Fruit fly (Drosophila melanogaster): Measurements from ENCODE around the gene CG4907.
A peak's percentile ranks its signal among the peaks of the same experiment; 100 is the strongest.

Gene CG4907

DNA sequence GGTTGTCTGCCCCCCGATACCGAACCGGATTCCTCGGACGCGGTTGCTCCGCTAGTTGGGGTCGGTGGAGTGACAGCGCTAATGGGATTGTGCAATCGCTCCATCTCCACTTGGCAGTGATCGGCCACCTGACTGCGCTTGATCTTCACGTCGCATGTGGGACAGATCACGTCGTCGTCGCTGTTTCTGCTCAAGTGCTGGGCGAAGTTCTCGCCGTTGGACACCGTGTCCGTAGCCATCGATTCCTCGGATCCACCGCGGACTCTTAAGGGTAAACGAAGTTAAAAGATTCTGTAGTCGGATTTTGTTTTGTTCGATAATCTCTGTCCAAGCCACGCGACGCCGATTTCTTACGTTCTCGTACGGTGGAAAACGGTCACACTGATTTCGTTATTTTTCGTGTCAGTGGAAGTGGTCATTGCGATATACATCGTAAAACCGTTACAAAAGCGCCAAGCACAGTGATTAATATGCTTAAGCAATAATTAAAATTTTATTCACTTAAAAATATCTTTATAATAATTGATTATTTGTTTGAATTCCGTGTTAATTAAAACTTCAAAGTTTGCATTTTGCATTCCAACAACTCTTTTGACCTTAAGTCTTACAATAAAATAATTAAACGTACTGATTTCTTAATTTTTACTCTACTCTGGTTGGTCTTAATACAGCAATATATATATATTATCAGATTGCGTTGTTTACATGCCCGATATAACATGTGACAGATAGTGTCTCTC, 15.6 kb upstream of the CG4907 start, which contains the start of gene RNF220 (continued):
- no peak for TF ChIP-seq CG11085 (GFP tag; IDR thresholded peaks at IDR 0.05)
- peak; percentile 21 for TF ChIP-seq az2 (GFP tag; optimal IDR thresholded peaks at IDR 0.05)
- TF ChIP-seq CG3281 (GFP tag; optimal IDR thresholded peaks at IDR 0.05) = no peak
- no peak for TF ChIP-seq onecut (GFP tag; IDR thresholded peaks at IDR 0.05)
- TF ChIP-seq CG4617 (GFP tag; optimal IDR thresholded peaks at IDR 0.05; ENCODE audit: borderline replicate concordance) = peak; percentile 5
- no peak for TF ChIP-seq CG16863 (GFP tag; optimal IDR thresholded peaks at IDR 0.05)
- TF ChIP-seq CG9727 (GFP tag; optimal IDR thresholded peaks at IDR 0.05) = peak; percentile 50
- TF ChIP-seq zen2 (GFP tag; IDR thresholded peaks at IDR 0.05; ENCODE audit: partially characterized antibody) = peak; percentile 60
- TF ChIP-seq Pdp1 (GFP tag; optimal IDR thresholded peaks at IDR 0.05) = peak in 1 of 2 experiments; percentile 58
- peak; percentile 6 for TF ChIP-seq CG30020 (tag; optimal IDR thresholded peaks at IDR 0.05)
- TF ChIP-seq CG14667 (GFP tag; IDR thresholded peaks at IDR 0.05) = 0 out of 2 replicates have a peak, but pooled peaks have one; percentile 8
- TF ChIP-seq MESR4 (GFP tag; optimal IDR thresholded peaks at IDR 0.05) = peak; percentile 76
- no peak for TF ChIP-seq ken (GFP tag; IDR thresholded peaks at IDR 0.05)
- peak; percentile 59 for TF ChIP-seq Dref (GFP tag; IDR thresholded peaks at IDR 0.05)
- TF ChIP-seq CG3407 (GFP tag; optimal IDR thresholded peaks at IDR 0.05) = no peak
- peak in 1 of 2 experiments; percentile 31 for TF ChIP-seq Hr51 (GFP tag; optimal IDR thresholded peaks at IDR 0.05)
- TF ChIP-seq CG15269 (tag; optimal IDR thresholded peaks at IDR 0.05) = peak; percentile 4
- TF ChIP-seq CG2199 (GFP tag; IDR thresholded peaks at IDR 0.05) = no peak
- TF ChIP-seq Opbp (GFP tag; IDR thresholded peaks at IDR 0.05; ENCODE audit: partially characterized antibody) = peak; percentile 76
- TF ChIP-seq Hr39 (optimal IDR thresholded peaks at IDR 0.05) = no peak
- peak; percentile 40 for TF ChIP-seq Dek (tag; optimal IDR thresholded peaks at IDR 0.05)
- TF ChIP-seq mld (GFP tag; IDR thresholded peaks at IDR 0.05; ENCODE audit: partially characterized antibody) = peak; percentile 58; the same call in 1 of the 3 replicates
- TF ChIP-seq Med (GFP tag) = peak; percentile 59
- no peak for TF ChIP-seq NK7.1 (GFP tag; optimal IDR thresholded peaks at IDR 0.05)
- TF ChIP-seq TFAM (GFP tag; optimal IDR thresholded peaks at IDR 0.05) = no peak
- TF ChIP-seq CG7963 (GFP tag; IDR thresholded peaks at IDR 0.05; ENCODE audit: partially characterized antibody) = peak; percentile 61; the same call in 2 of the 3 replicates
- TF ChIP-seq D19A (tag; optimal IDR thresholded peaks at IDR 0.05) = peak; percentile 1
- TF ChIP-seq usp (GFP tag; optimal IDR thresholded peaks at IDR 0.05) = no peak
- peak; percentile 45 for TF ChIP-seq MBD-R2 (GFP tag; IDR thresholded peaks at IDR 0.05)
- peak; percentile 39 for TF ChIP-seq CG7839 (tag; optimal IDR thresholded peaks at IDR 0.05)
- TF ChIP-seq cas (GFP tag; IDR thresholded peaks at IDR 0.05) = no peak
- no peak for TF ChIP-seq Gsc (GFP tag; IDR thresholded peaks at IDR 0.05)
- no peak for TF ChIP-seq CG6683 (GFP tag; optimal IDR thresholded peaks at IDR 0.05)
- peak; percentile 58; the same call in 1 of the 2 replicates for TF ChIP-seq CG31441 (GFP tag; IDR thresholded peaks at IDR 0.05)
- TF ChIP-seq CG11504 (tag; optimal IDR thresholded peaks at IDR 0.05) = no peak
- TF ChIP-seq sna (GFP tag; IDR thresholded peaks at IDR 0.05; ENCODE audit: partially characterized antibody) = no peak; the same call in 1 of the 2 replicates
- peak; percentile 16; the same call in 1 of the 4 replicates for TF ChIP-seq chinmo (GFP tag; IDR thresholded peaks at IDR 0.05; ENCODE audit: partially characterized antibody)
- TF ChIP-seq CG1832 (GFP tag; optimal IDR thresholded peaks at IDR 0.05) = no peak
- no peak for TF ChIP-seq Oli (tag; optimal IDR thresholded peaks at IDR 0.05)
- no peak for TF ChIP-seq sd (tag; optimal IDR thresholded peaks at IDR 0.05)
- TF ChIP-seq bbx (GFP tag; IDR thresholded peaks at IDR 0.05; ENCODE audit: partially characterized antibody) = peak; percentile 78
- TF ChIP-seq ttk (GFP tag; IDR thresholded peaks at IDR 0.05) = no peak
- TF ChIP-seq maf-S (GFP tag; optimal IDR thresholded peaks at IDR 0.05) = no peak
- TF ChIP-seq gem (tag; optimal IDR thresholded peaks at IDR 0.05) = peak; percentile 49
- no peak for TF ChIP-seq Atf3 (GFP tag; optimal IDR thresholded peaks at IDR 0.05)
- no peak for TF ChIP-seq insv (GFP tag; optimal IDR thresholded peaks at IDR 0.05)
- no peak; the same call in none of the 3 replicates for TF ChIP-seq CG16813 (GFP tag; IDR thresholded peaks at IDR 0.05; ENCODE audit: partially characterized antibody)
- 0 out of 2 replicates have a peak, but pooled peaks have one; percentile 34 for TF ChIP-seq chm (GFP tag; IDR thresholded peaks at IDR 0.05)

All from whole organism, embryonic.